Worm (Caenorhabditis elegans) whole organism, young adult: ENCODE measurements around the gene rei-1.

Source experiments
- B0019.2 ChIP-seq: fragments of 200-800 bp; sonication (Bioruptor generic); conservative IDR thresholded peaks from 2 replicates; pipeline ENCODE4 v1.3.6; 2022; ENCODE audit warnings: missing genetic modification reagents, missing genetic modification characterization, missing compliant biosample characterization
- B0035.1 ChIP-seq: sonication (generic microtip); optimal IDR thresholded peaks from 2 replicates; lab custom pipeline; 2016; ENCODE audit warnings: missing genetic modification characterization, mild to moderate bottlenecking, missing compliant biosample characterization, missing genotype, missing genetic modification reagents
- B0261.1 ChIP-seq: sonication (generic microtip); optimal IDR thresholded peaks from 2 replicates; lab custom pipeline; 2016; ENCODE audit warnings: mild to moderate bottlenecking, missing genetic modification characterization, moderate library complexity, missing compliant biosample characterization
- B0336.3 ChIP-seq: fragments of 200-800 bp; sonication (Bioruptor generic); IDR thresholded peaks from 2 replicates; pipeline ENCODE4 v1.3.6; 2022; ENCODE audit warnings: missing genetic modification characterization, missing compliant biosample characterization
- C06A6.2 ChIP-seq: fragments of 200-800 bp; sonication (Bioruptor generic); conservative IDR thresholded peaks from 2 replicates; pipeline ENCODE4 v1.3.6; 2022; ENCODE audit warnings: missing genetic modification characterization, missing compliant biosample characterization
- D2030.7 ChIP-seq: fragments of 200-800 bp; sonication (Bioruptor generic); IDR thresholded peaks from 2 replicates; pipeline ENCODE4 v1.3.6; 2022; ENCODE audit warnings: missing genetic modification reagents, missing genetic modification characterization, missing compliant biosample characterization
- F23B12.7 ChIP-seq: sonication (generic microtip); optimal IDR thresholded peaks from 2 replicates; lab custom pipeline; 2017; ENCODE audit warnings: missing genetic modification characterization, mild to moderate bottlenecking, missing compliant biosample characterization, antibody characterized with exemption, moderate library complexity; ENCODE audit not compliant: insufficient read depth
- F33H1.4 ChIP-seq: fragments of 200-800 bp; sonication (Bioruptor generic); IDR thresholded peaks from 2 replicates; pipeline ENCODE4 v1.3.6; 2022; ENCODE audit warnings: missing genetic modification reagents, missing genetic modification characterization, missing compliant biosample characterization
- F49E8.2 ChIP-seq: sonication (generic microtip); optimal IDR thresholded peaks from 3 replicates; lab custom pipeline; 2017; ENCODE audit warnings: missing genetic modification characterization, mild to moderate bottlenecking, missing compliant biosample characterization, antibody characterized with exemption, moderate library complexity; ENCODE audit not compliant: insufficient read depth
- F52B5.7 ChIP-seq: sonication (generic microtip); optimal IDR thresholded peaks from 2 replicates; lab custom pipeline; 2016; ENCODE audit warnings: mild to moderate bottlenecking, missing genetic modification characterization, missing compliant biosample characterization
- Y53G8AR.9 ChIP-seq: fragments of 200-800 bp; sonication (Bioruptor generic); conservative IDR thresholded peaks from 2 replicates; pipeline ENCODE4 v1.3.6; 2022; ENCODE audit warnings: missing genetic modification reagents, missing genetic modification characterization, missing compliant biosample characterization
- Y67H2A.10 ChIP-seq: fragments of 200-800 bp; sonication (Bioruptor generic); conservative IDR thresholded peaks from 2 replicates; pipeline ENCODE4 v1.3.6; 2022; ENCODE audit warnings: missing genetic modification reagents, missing genetic modification characterization, missing compliant biosample characterization
- Y79H2A.3 ChIP-seq: fragments of 200-800 bp; sonication (Bioruptor generic); conservative IDR thresholded peaks from 2 replicates; pipeline ENCODE4 v1.3.6; 2022; ENCODE audit warnings: missing genetic modification reagents, missing genetic modification characterization, missing compliant biosample characterization
- aptf-3 ChIP-seq: fragments of 200-800 bp; sonication (Bioruptor generic); IDR thresholded peaks from 2 replicates; pipeline ENCODE4 v1.3.6; 2022; ENCODE audit warnings: missing genetic modification characterization, missing compliant biosample characterization
- athp-1 ChIP-seq: sonication (generic microtip); optimal IDR thresholded peaks from 2 replicates; lab custom pipeline; 2017; ENCODE audit warnings: mild to moderate bottlenecking, missing genetic modification characterization, missing compliant biosample characterization
- attf-5 ChIP-seq: fragments of 200-800 bp; sonication (Bioruptor generic); optimal IDR thresholded peaks from 2 replicates; lab custom pipeline; 2018; ENCODE audit warnings: mild to moderate bottlenecking, missing genetic modification characterization, missing compliant biosample characterization
- cebp-1 ChIP-seq, 2 experiments: fragments of 200-800 bp in 1 of 2; sonication (Bioruptor generic) in 1 of 2; sonication (generic microtip) in 1 of 2; IDR thresholded peaks in 1 of 2; optimal IDR thresholded peaks in 1 of 2; 2 replicates each; pipeline versions ENCODE4 v1.3.6 to Lab custom; 2017 to 2022; ENCODE audit warnings: missing compliant biosample characterization in 2 of 2, missing genetic modification characterization in 2 of 2, mild to moderate bottlenecking in 1 of 2, missing genetic modification reagents in 1 of 2, moderate library complexity in 1 of 2
- ceh-91 ChIP-seq: fragments of 200-800 bp; sonication (Bioruptor generic); IDR thresholded peaks from 2 replicates; pipeline ENCODE4 v1.3.6; 2022; ENCODE audit warnings: missing genetic modification reagents, missing genetic modification characterization, missing compliant biosample characterization
- dpff-1 ChIP-seq: sonication (generic microtip); optimal IDR thresholded peaks from 2 replicates; lab custom pipeline; 2017; ENCODE audit warnings: mild to moderate bottlenecking, missing genetic modification characterization, missing compliant biosample characterization
- ekl-4 ChIP-seq: fragments of 200-800 bp; sonication (Bioruptor generic); IDR thresholded peaks from 2 replicates; pipeline ENCODE4 v1.3.6; 2022; ENCODE audit warnings: missing genetic modification reagents, missing genetic modification characterization, missing compliant biosample characterization
- fkh-3 ChIP-seq: sonication (generic microtip); optimal IDR thresholded peaks from 2 replicates; lab custom pipeline; 2016; ENCODE audit warnings: mild to moderate bottlenecking, missing genetic modification characterization, missing compliant biosample characterization
- him-1 ChIP-seq: sonication (generic microtip); optimal IDR thresholded peaks from 2 replicates; lab custom pipeline; 2016; ENCODE audit warnings: missing genotype, missing genetic modification reagents, missing genetic modification characterization, missing compliant biosample characterization
- hlh-12 ChIP-seq: sonication (generic microtip); optimal IDR thresholded peaks from 2 replicates; lab custom pipeline; 2016; ENCODE audit warnings: missing genetic modification characterization, missing compliant biosample characterization
- hlh-26 ChIP-seq: fragments of 200-800 bp; sonication (Bioruptor generic); conservative IDR thresholded peaks from 2 replicates; pipeline ENCODE4 v1.3.6; 2022; ENCODE audit warnings: missing genetic modification reagents, missing genetic modification characterization, missing compliant biosample characterization
- hrde-1 ChIP-seq: sonication (generic microtip); optimal IDR thresholded peaks from 2 replicates; lab custom pipeline; 2016; ENCODE audit warnings: missing genetic modification characterization, mild to moderate bottlenecking, missing compliant biosample characterization, moderate library complexity, missing genotype, missing genetic modification reagents, borderline replicate concordance
- hsf-1 ChIP-seq: fragments of 200-800 bp; sonication (Bioruptor generic); IDR thresholded peaks from 2 replicates; pipeline ENCODE4 v1.3.6; 2022; ENCODE audit warnings: missing genetic modification reagents, missing genetic modification characterization, missing compliant biosample characterization
- lag-1 ChIP-seq: fragments of 200-800 bp; sonication (Bioruptor generic); IDR thresholded peaks from 2 replicates; pipeline ENCODE4 v1.3.6; 2022; ENCODE audit warnings: missing genetic modification reagents, missing genetic modification characterization, missing compliant biosample characterization
- let-526 ChIP-seq: fragments of 200-800 bp; sonication (Bioruptor generic); IDR thresholded peaks from 2 replicates; pipeline ENCODE4 v1.3.6; 2022; ENCODE audit warnings: missing genetic modification reagents, missing genetic modification characterization, missing compliant biosample characterization
- let-607 ChIP-seq, 2 experiments: fragments of 200-800 bp in 1 of 2; sonication (Bioruptor generic) in 1 of 2; sonication (generic microtip) in 1 of 2; optimal IDR thresholded peaks; 2 replicates each; lab custom pipeline; 2016 to 2018; ENCODE audit warnings: mild to moderate bottlenecking in 2 of 2, missing compliant biosample characterization in 2 of 2, missing genetic modification characterization in 2 of 2, moderate library complexity in 2 of 2, missing genotype in 1 of 2
- lin-35 ChIP-seq, 3 experiments: fragments of 150-350 bp in 2 of 3; sonication (generic microtip) in 1 of 3; optimal IDR thresholded peaks; 2 replicates each; lab custom pipeline; 2014 to 2018; ENCODE audit warnings: missing biosample characterization in 3 of 3, missing genetic modification characterization in 3 of 3, missing genetic modification reagents in 3 of 3
- lir-1 ChIP-seq: fragments of 200-800 bp; sonication (Bioruptor generic); conservative IDR thresholded peaks from 2 replicates; pipeline ENCODE4 v1.3.6; 2022; ENCODE audit warnings: missing genetic modification reagents, missing genetic modification characterization, missing compliant biosample characterization
- madf-10 ChIP-seq: sonication (generic microtip); optimal IDR thresholded peaks from 2 replicates; lab custom pipeline; 2016; ENCODE audit warnings: mild to moderate bottlenecking, missing genetic modification characterization, missing compliant biosample characterization
- mxl-1 ChIP-seq: sonication (generic microtip); optimal IDR thresholded peaks from 2 replicates; lab custom pipeline; 2016; ENCODE audit warnings: missing genetic modification characterization, missing compliant biosample characterization
- nfya-1 ChIP-seq: sonication (generic microtip); optimal IDR thresholded peaks from 2 replicates; lab custom pipeline; 2017; ENCODE audit warnings: antibody characterized with exemption, missing compliant biosample characterization, missing genetic modification characterization, borderline replicate concordance; ENCODE audit not compliant: insufficient read depth
- nhr-27 ChIP-seq: fragments of 200-800 bp; sonication (Bioruptor generic); optimal IDR thresholded peaks from 2 replicates; lab custom pipeline; 2018; ENCODE audit warnings: mild to moderate bottlenecking, missing genetic modification characterization, moderate library complexity, missing compliant biosample characterization
- nhr-80 ChIP-seq: sonication (generic microtip); optimal IDR thresholded peaks from 2 replicates; lab custom pipeline; 2016; ENCODE audit warnings: missing genetic modification characterization, missing compliant biosample characterization
- rec-8 ChIP-seq, 2 experiments: sonication (generic microtip); optimal IDR thresholded peaks; 2 replicates each; lab custom pipeline; 2016; ENCODE audit warnings: mild to moderate bottlenecking in 2 of 2, missing genetic modification characterization in 2 of 2, missing genetic modification reagents in 2 of 2, missing genotype in 2 of 2, missing biosample characterization in 1 of 2, missing compliant biosample characterization in 1 of 2, moderate library complexity in 1 of 2
- repo-1 ChIP-seq: sonication (generic microtip); optimal IDR thresholded peaks from 2 replicates; lab custom pipeline; 2017; ENCODE audit warnings: mild to moderate bottlenecking, missing genetic modification characterization, missing compliant biosample characterization
- snpc-3.4 ChIP-seq: sonication (generic microtip); optimal IDR thresholded peaks from 2 replicates; lab custom pipeline; 2017; ENCODE audit warnings: missing genetic modification characterization, mild to moderate bottlenecking, missing compliant biosample characterization, antibody characterized with exemption, moderate library complexity, missing genotype, missing genetic modification reagents
- snpc-4 ChIP-seq, 5 experiments: fragments of 150-350 bp in 1 of 5; sonication (generic microtip) in 4 of 5; optimal IDR thresholded peaks; 2 replicates each; lab custom pipeline; 2014 to 2018; ENCODE audit warnings: missing genetic modification characterization in 5 of 5, missing biosample characterization in 3 of 5, antibody characterized with exemption in 2 of 5, mild to moderate bottlenecking in 2 of 5, missing compliant biosample characterization in 2 of 5, missing genotype in 2 of 5, moderate library complexity in 2 of 5, missing genetic modification reagents in 1 of 5
- somi-1 ChIP-seq: fragments of 200-800 bp; sonication (Bioruptor generic); optimal IDR thresholded peaks from 2 replicates; lab custom pipeline; 2018; ENCODE audit warnings: mild to moderate bottlenecking, missing genetic modification characterization, missing compliant biosample characterization
- sptf-2 ChIP-seq: fragments of 200-800 bp; sonication (Bioruptor generic); optimal IDR thresholded peaks from 2 replicates; lab custom pipeline; 2018; ENCODE audit warnings: mild to moderate bottlenecking, missing genetic modification characterization, missing compliant biosample characterization
- tlf-1 ChIP-seq: fragments of 200-800 bp; sonication (Bioruptor generic); optimal IDR thresholded peaks from 2 replicates; lab custom pipeline; 2018; ENCODE audit warnings: mild to moderate bottlenecking, missing genetic modification characterization, missing compliant biosample characterization
- unc-62 ChIP-seq: fragments of 150-350 bp; optimal IDR thresholded peaks from 2 replicates; lab custom pipeline; 2014; ENCODE audit warnings: missing biosample characterization, missing genetic modification reagents, missing genetic modification characterization
- ztf-26 ChIP-seq: sonication (generic microtip); optimal IDR thresholded peaks from 2 replicates; lab custom pipeline; 2017; ENCODE audit warnings: missing genetic modification characterization, missing compliant biosample characterization

Gene rei-1

ce11 chrIII:4094681-4095080 is 3.3 kb downstream of the rei-1 start, which contains the start of gene rnr-2:
TSS of gene rnr-2 (minus strand) at chrIII:4094921.
- TF ChIP-seq ekl-4 (GFP tag; lab: Robert Waterston, UW) (0 out of 2 replicates have a peak, but pooled peaks have one; percentile 39), dpff-1 (no peak)

- TF ChIP-seq sptf-2 = no peak
- no peak for TF ChIP-seq B0261.1 (tag; lab: Kevin White, UChicago)
- no peak for TF ChIP-seq snpc-3.4
- no peak for TF ChIP-seq him-1 (tag; lab: Kevin White, UChicago)
- TF ChIP-seq hlh-26 (GFP tag; lab: Robert Waterston, UW) = no peak
- TF ChIP-seq let-607 (tag; optimal IDR thresholded peaks at IDR 0.05; lab: Kevin White, UChicago) = no peak
- no peak for TF ChIP-seq fkh-3 (tag; lab: Kevin White, UChicago)
- no peak for TF ChIP-seq F23B12.7 (tag; lab: Kevin White, UChicago)
- no peak for TF ChIP-seq cebp-1 (GFP tag; IDR thresholded peaks at IDR 0.05; lab: Robert Waterston, UW)
- no peak for TF ChIP-seq cebp-1 (tag; optimal IDR thresholded peaks at IDR 0.05; lab: Kevin White, UChicago)
- peak; percentile 49; the same call in 1 of the 2 replicates for TF ChIP-seq Y53G8AR.9
- TF ChIP-seq hlh-12 (tag; lab: Kevin White, UChicago) = no peak
- no peak for TF ChIP-seq B0035.1 (tag; lab: Kevin White, UChicago)
- TF ChIP-seq D2030.7 = no peak
- TF ChIP-seq B0019.2 (GFP tag; lab: Robert Waterston, UW) = no peak
- TF ChIP-seq rec-8 (tag; optimal IDR thresholded peaks at IDR 0.05; lab: Kevin White, UChicago) = no peak
- no peak for TF ChIP-seq nfya-1 (tag; lab: Kevin White, UChicago)
- TF ChIP-seq aptf-3 (GFP tag; lab: Robert Waterston, UW) = no peak
- no peak for TF ChIP-seq nhr-27 (tag; lab: Kevin White, UChicago)
- no peak for TF ChIP-seq tlf-1
- no peak for TF ChIP-seq C06A6.2 (GFP tag; lab: Robert Waterston, UW)
- TF ChIP-seq Y67H2A.10 (GFP tag; lab: Robert Waterston, UW) = no peak
- TF ChIP-seq F49E8.2 = no peak
- no peak for TF ChIP-seq F52B5.7 (tag; lab: Kevin White, UChicago)
- TF ChIP-seq lag-1 (GFP tag; lab: Robert Waterston, UW) = no peak
- no peak for TF ChIP-seq unc-62 (GFP tag; lab: Kevin White, UChicago)
- no peak for TF ChIP-seq let-526 (GFP tag; lab: Robert Waterston, UW)
- no peak for TF ChIP-seq ztf-26 (tag; lab: Kevin White, UChicago)
- no peak for TF ChIP-seq Y79H2A.3 (GFP tag; lab: Robert Waterston, UW)
- TF ChIP-seq lir-1 = no peak
- no peak for TF ChIP-seq snpc-4 (GFP tag; optimal IDR thresholded peaks at IDR 0.05; lab: Kevin White, UChicago)
- TF ChIP-seq snpc-4 (tag; optimal IDR thresholded peaks at IDR 0.05; lab: Kevin White, UChicago) = no peak
- 0 out of 2 replicates have a peak, but pooled peaks have one; percentile 27 for TF ChIP-seq B0336.3 (GFP tag; lab: Robert Waterston, UW)
- TF ChIP-seq repo-1 = no peak
- TF ChIP-seq F33H1.4 (GFP tag; lab: Robert Waterston, UW) = peak; percentile 15; the same call in 1 of the 2 replicates
- TF ChIP-seq mxl-1 = no peak
- TF ChIP-seq hrde-1 = peak; percentile 27
- 0 out of 2 replicates have a peak, but pooled peaks have one; percentile 11 for TF ChIP-seq hsf-1 (GFP tag; lab: Robert Waterston, UW)
- no peak for TF ChIP-seq somi-1 (GFP tag; lab: Kevin White, UChicago)
- no peak for TF ChIP-seq lin-35 (GFP tag; optimal IDR thresholded peaks at IDR 0.05; lab: Kevin White, UChicago)
- TF ChIP-seq attf-5 (GFP tag; lab: Kevin White, UChicago) = no peak
- TF ChIP-seq madf-10 (tag; lab: Kevin White, UChicago) = no peak
- no peak for TF ChIP-seq nhr-80 (tag; lab: Kevin White, UChicago)
- no peak for TF ChIP-seq athp-1 (tag; lab: Kevin White, UChicago)
- TF ChIP-seq ceh-91 = no peak
Measured at ce11 chrIII:4092962-4093361, 5.0 kb downstream of the rei-1 start.
